Worm (Caenorhabditis elegans) whole organism, L4 larva: Measurements from ENCODE around the gene F38B6.2.
A peak's percentile ranks its signal among the peaks of the same experiment; 100 is the strongest.

Experiments used
- F26F4.8 ChIP-seq: fragments of 200-800 bp; sonication (Bioruptor generic); conservative IDR thresholded peaks from 2 replicates; pipeline ENCODE4 v1.3.6; 2022; ENCODE audit warnings: missing genetic modification characterization, missing compliant biosample characterization
- F37D6.2 ChIP-seq: sonication (generic microtip); optimal IDR thresholded peaks from 2 replicates; lab custom pipeline; 2016; ENCODE audit warnings: mild to moderate bottlenecking, missing genetic modification characterization, missing compliant biosample characterization
- F49E8.2 ChIP-seq: sonication (generic microtip); optimal IDR thresholded peaks from 2 replicates; lab custom pipeline; 2016; ENCODE audit warnings: missing compliant biosample characterization, mild to moderate bottlenecking, missing genetic modification characterization, borderline replicate concordance
- R02D3.7 ChIP-seq: fragments of 150-350 bp; sonication (generic microtip); optimal IDR thresholded peaks from 3 replicates; lab custom pipeline; 2014; ENCODE audit warnings: missing biosample characterization, missing genetic modification characterization
- T26A8.4 ChIP-seq: fragments of 200-800 bp; sonication (Bioruptor generic); IDR thresholded peaks from 2 replicates; pipeline ENCODE4 v1.3.6; 2022; ENCODE audit warnings: missing genetic modification characterization, missing compliant biosample characterization
- Y105C5A.15 ChIP-seq: fragments of 200-800 bp; sonication (Bioruptor generic); IDR thresholded peaks from 2 replicates; pipeline ENCODE4 v1.3.6; 2022; ENCODE audit warnings: missing genetic modification characterization, missing compliant biosample characterization
- aly-2 ChIP-seq: sonication (generic microtip); optimal IDR thresholded peaks from 2 replicates; lab custom pipeline; 2018; ENCODE audit warnings: missing biosample characterization, missing genetic modification characterization
- attf-4 ChIP-seq: sonication (generic microtip); optimal IDR thresholded peaks from 3 replicates; lab custom pipeline; 2017; ENCODE audit warnings: missing biosample characterization, missing genetic modification characterization
- ceh-28 ChIP-seq: fragments of 150-350 bp; optimal IDR thresholded peaks from 2 replicates; lab custom pipeline; 2014; ENCODE audit warnings: missing biosample characterization, missing genetic modification reagents, missing genetic modification characterization
- ceh-62 ChIP-seq: sonication (generic microtip); optimal IDR thresholded peaks from 2 replicates; lab custom pipeline; 2017; ENCODE audit warnings: missing biosample characterization, missing genetic modification characterization
- ces-1 ChIP-seq: fragments of 150-350 bp; sonication (generic microtip); optimal IDR thresholded peaks from 4 replicates; lab custom pipeline; 2014; ENCODE audit warnings: missing biosample characterization, missing genetic modification reagents, missing genetic modification characterization
- cey-2 ChIP-seq: sonication (generic microtip); optimal IDR thresholded peaks from 3 replicates; lab custom pipeline; 2017; ENCODE audit warnings: missing genetic modification characterization, mild to moderate bottlenecking, missing compliant biosample characterization, antibody characterized with exemption, borderline replicate concordance; ENCODE audit not compliant: insufficient read depth
- daf-19 ChIP-seq: fragments of 200-800 bp; sonication (Bioruptor generic); conservative IDR thresholded peaks from 2 replicates; pipeline ENCODE4 v1.3.6; 2022; ENCODE audit warnings: missing genetic modification characterization, missing compliant biosample characterization
- daf-8 ChIP-seq: fragments of 200-800 bp; sonication (Bioruptor generic); IDR thresholded peaks from 2 replicates; pipeline ENCODE4 v1.3.6; 2022; ENCODE audit warnings: missing genetic modification characterization, missing compliant biosample characterization
- dmd-6 ChIP-seq: fragments of 200-800 bp; sonication (Bioruptor generic); IDR thresholded peaks from 2 replicates; pipeline ENCODE4 v1.3.6; 2022; ENCODE audit warnings: missing genetic modification reagents, missing genetic modification characterization, missing compliant biosample characterization
- dmd-9 ChIP-seq: fragments of 200-800 bp; sonication (Bioruptor generic); IDR thresholded peaks from 2 replicates; pipeline ENCODE4 v1.3.6; 2022; ENCODE audit warnings: missing genetic modification reagents, missing genetic modification characterization, missing compliant biosample characterization
- dpl-1 ChIP-seq: fragments of 150-350 bp; optimal IDR thresholded peaks from 2 replicates; lab custom pipeline; 2014; ENCODE audit warnings: missing biosample characterization, missing genetic modification reagents, missing genetic modification characterization
- dve-1 ChIP-seq: sonication (generic microtip); optimal IDR thresholded peaks from 2 replicates; lab custom pipeline; 2017; ENCODE audit warnings: antibody characterized with exemption, mild to moderate bottlenecking, missing genetic modification characterization, missing compliant biosample characterization; ENCODE audit not compliant: insufficient read depth
- fkh-10 ChIP-seq: fragments of 150-350 bp; optimal IDR thresholded peaks from 2 replicates; lab custom pipeline; 2014; ENCODE audit warnings: missing biosample characterization, missing genetic modification reagents, missing genetic modification characterization
- gei-8 ChIP-seq: fragments of 200-800 bp; sonication (Bioruptor generic); optimal IDR thresholded peaks from 2 replicates; lab custom pipeline; 2018; ENCODE audit warnings: mild to moderate bottlenecking, missing genetic modification characterization, missing compliant biosample characterization
- hif-1 ChIP-seq, 2 experiments: sonication (generic microtip); optimal IDR thresholded peaks; 2 replicates each; lab custom pipeline; 2016 to 2017; ENCODE audit warnings: missing compliant biosample characterization in 2 of 2, missing genetic modification characterization in 2 of 2, missing genetic modification reagents in 2 of 2, missing genotype in 2 of 2, mild to moderate bottlenecking in 1 of 2
- hlh-30 ChIP-seq: sonication (generic microtip); optimal IDR thresholded peaks from 2 replicates; lab custom pipeline; 2017; ENCODE audit warnings: antibody characterized with exemption, mild to moderate bottlenecking, missing genetic modification characterization, missing compliant biosample characterization; ENCODE audit not compliant: insufficient read depth
- hmg-1.1 ChIP-seq: fragments of 200-800 bp; sonication (Bioruptor generic); IDR thresholded peaks from 2 replicates; pipeline ENCODE4 v1.3.6; 2022; ENCODE audit warnings: missing genetic modification reagents, missing genetic modification characterization, missing compliant biosample characterization
- lin-15B ChIP-seq: fragments of 150-350 bp; sonication (generic microtip); optimal IDR thresholded peaks from 3 replicates; lab custom pipeline; 2014; ENCODE audit warnings: missing biosample characterization, missing genetic modification characterization
- lin-29 ChIP-seq: fragments of 200-800 bp; sonication (Bioruptor generic); IDR thresholded peaks from 2 replicates; pipeline ENCODE4 v1.3.6; 2022; ENCODE audit warnings: missing genetic modification reagents, missing genetic modification characterization, missing compliant biosample characterization
- lin-39 ChIP-seq: fragments of 150-350 bp; optimal IDR thresholded peaks from 2 replicates; lab custom pipeline; 2014; ENCODE audit warnings: missing biosample characterization, missing genetic modification reagents, missing genetic modification characterization
- lir-3 ChIP-seq: sonication (generic microtip); optimal IDR thresholded peaks from 2 replicates; lab custom pipeline; 2016; ENCODE audit warnings: mild to moderate bottlenecking, missing genetic modification characterization, missing compliant biosample characterization
- mdl-1 ChIP-seq, 2 experiments: fragments of 150-350 bp in 1 of 2; sonication (generic microtip) in 1 of 2; optimal IDR thresholded peaks; 2 replicates each; lab custom pipeline; 2014 to 2017; ENCODE audit warnings: missing biosample characterization in 2 of 2, missing genetic modification characterization in 2 of 2
- mep-1 ChIP-seq: fragments of 150-350 bp; sonication (generic microtip); optimal IDR thresholded peaks from 3 replicates; lab custom pipeline; 2014; ENCODE audit warnings: missing biosample characterization, missing genetic modification characterization
- mes-2 ChIP-seq: sonication (generic microtip); optimal IDR thresholded peaks from 2 replicates; lab custom pipeline; 2016; ENCODE audit warnings: missing genotype, mild to moderate bottlenecking, missing genetic modification characterization, missing compliant biosample characterization; ENCODE audit not compliant: poor library complexity, severe bottlenecking
- mxl-2 ChIP-seq: fragments of 200-800 bp; sonication (Bioruptor generic); conservative IDR thresholded peaks from 2 replicates; pipeline ENCODE4 v1.3.6; 2022; ENCODE audit warnings: missing genetic modification reagents, missing genetic modification characterization, missing compliant biosample characterization
- mxl-3 ChIP-seq: fragments of 200-800 bp; sonication (Bioruptor generic); optimal IDR thresholded peaks from 2 replicates; lab custom pipeline; 2018; ENCODE audit warnings: mild to moderate bottlenecking, missing genetic modification characterization, missing compliant biosample characterization
- nhr-10 ChIP-seq: fragments of 150-350 bp; optimal IDR thresholded peaks from 2 replicates; lab custom pipeline; 2014; ENCODE audit warnings: missing biosample characterization, missing genetic modification characterization
- nhr-102 ChIP-seq: sonication (generic microtip); optimal IDR thresholded peaks from 2 replicates; lab custom pipeline; 2016; ENCODE audit warnings: mild to moderate bottlenecking, missing genetic modification characterization, moderate library complexity, missing compliant biosample characterization
- nhr-11 ChIP-seq: fragments of 150-350 bp; optimal IDR thresholded peaks from 2 replicates; lab custom pipeline; 2014; ENCODE audit warnings: missing biosample characterization, missing genetic modification characterization
- nhr-28 ChIP-seq: fragments of 150-350 bp; optimal IDR thresholded peaks from 2 replicates; lab custom pipeline; 2014; ENCODE audit warnings: missing biosample characterization, missing genetic modification characterization
- nhr-41 ChIP-seq: fragments of 200-800 bp; sonication (Bioruptor generic); IDR thresholded peaks from 2 replicates; pipeline ENCODE4 v1.3.6; 2022; ENCODE audit warnings: missing genetic modification reagents, missing genetic modification characterization, missing compliant biosample characterization
- sdz-12 ChIP-seq: fragments of 200-800 bp; sonication (Bioruptor generic); optimal IDR thresholded peaks from 2 replicates; lab custom pipeline; 2018; ENCODE audit warnings: mild to moderate bottlenecking, missing genetic modification characterization, missing compliant biosample characterization
- set-16 ChIP-seq: fragments of 200-800 bp; sonication (Bioruptor generic); IDR thresholded peaks from 2 replicates; pipeline ENCODE4 v1.3.6; 2022; ENCODE audit warnings: missing genetic modification reagents, missing genetic modification characterization, missing compliant biosample characterization
- spr-1 ChIP-seq: sonication (generic microtip); optimal IDR thresholded peaks from 2 replicates; lab custom pipeline; 2016; ENCODE audit warnings: mild to moderate bottlenecking, missing genetic modification characterization, missing compliant biosample characterization
- tra-1 ChIP-seq: fragments of 200-800 bp; sonication (Bioruptor generic); IDR thresholded peaks from 2 replicates; pipeline ENCODE4 v1.3.6; 2022; ENCODE audit warnings: missing genetic modification reagents, missing genetic modification characterization, missing compliant biosample characterization
- unc-39 ChIP-seq: sonication (generic microtip); optimal IDR thresholded peaks from 2 replicates; lab custom pipeline; 2017; ENCODE audit warnings: missing biosample characterization, missing genetic modification characterization
- unc-62 ChIP-seq, 3 experiments: fragments of 150-350 bp in 1 of 3; sonication (generic microtip); optimal IDR thresholded peaks in 2 of 3; peaks in 1 of 3; 1 replicate in 1 of 3; 2 replicates in 2 of 3; lab custom pipeline; 2014 to 2017; ENCODE audit warnings: missing biosample characterization in 3 of 3, missing genetic modification characterization in 3 of 3, missing genetic modification reagents in 3 of 3, missing genotype in 1 of 3
- zfp-2 ChIP-seq: sonication (generic microtip); optimal IDR thresholded peaks from 2 replicates; lab custom pipeline; 2016; ENCODE audit warnings: mild to moderate bottlenecking, missing genetic modification characterization, missing compliant biosample characterization
- zfp-3 ChIP-seq: fragments of 200-800 bp; sonication (Bioruptor generic); conservative IDR thresholded peaks from 2 replicates; pipeline ENCODE4 v1.3.6; 2022; ENCODE audit warnings: missing genetic modification reagents, missing genetic modification characterization, missing compliant biosample characterization
- ztf-7 ChIP-seq: fragments of 150-350 bp; optimal IDR thresholded peaks from 2 replicates; lab custom pipeline; 2014; ENCODE audit warnings: missing biosample characterization, missing genetic modification characterization

Gene F38B6.2

ce11 chrX:6698267-6698666 lies at the start of gene F38B6.2, which contains the start of gene F38B6.7:
Gene F38B6.2 (plus strand): TSS chrX:6698533.
Gene F38B6.7 (minus strand): TSS chrX:6698367.
- TF ChIP-seq daf-8 (GFP tag; lab: Robert Waterston, UW) (no peak), hif-1 (tag; optimal IDR thresholded peaks at IDR 0.05; lab: Kevin White, UChicago) (no peak), R02D3.7 (no peak), lir-3 (tag; lab: Kevin White, UChicago) (no peak), hmg-1.1 (GFP tag; lab: Robert Waterston, UW) (no peak), tra-1 (GFP tag; lab: Robert Waterston, UW) (no peak), attf-4 (tag; lab: Kevin White, UChicago) (no peak), F49E8.2 (no peak), lin-15B (tag; lab: Kevin White, UChicago) (no peak), ztf-7 (tag; lab: Kevin White, UChicago) (no peak), mxl-2 (no peak), mdl-1 (tag; optimal IDR thresholded peaks at IDR 0.05; lab: Kevin White, UChicago) (no peak), daf-19 (GFP tag; lab: Robert Waterston, UW) (no peak), spr-1 (no peak), ceh-62 (no peak)

ce11 chrX:6649573-6649972 lies 48.8 kb upstream of the F38B6.2 start:
- no peak for TF ChIP-seq attf-4 (tag; lab: Kevin White, UChicago)
- TF ChIP-seq gei-8 (GFP tag; lab: Kevin White, UChicago), result no peak
- TF ChIP-seq sdz-12 (GFP tag; lab: Kevin White, UChicago), result no peak
- no peak for TF ChIP-seq nhr-102 (tag; lab: Kevin White, UChicago)
- no peak for TF ChIP-seq T26A8.4 (GFP tag; lab: Robert Waterston, UW)
- TF ChIP-seq mxl-2, result no peak
- no peak for TF ChIP-seq mdl-1 (tag; optimal IDR thresholded peaks at IDR 0.05; lab: Kevin White, UChicago)
- no peak for TF ChIP-seq tra-1 (GFP tag; lab: Robert Waterston, UW)
- TF ChIP-seq cey-2 (tag; lab: Kevin White, UChicago), result no peak
- no peak for TF ChIP-seq aly-2 (tag; lab: Kevin White, UChicago)
- TF ChIP-seq F37D6.2 (tag; lab: Kevin White, UChicago), result no peak
- TF ChIP-seq mxl-3, result peak; percentile 76
- TF ChIP-seq mep-1 (tag; lab: Kevin White, UChicago), result no peak
- TF ChIP-seq daf-8 (GFP tag; lab: Robert Waterston, UW), result no peak
- TF ChIP-seq hif-1 (tag; optimal IDR thresholded peaks at IDR 0.05; lab: Kevin White, UChicago), result no peak
- TF ChIP-seq lin-39 (tag; lab: Kevin White, UChicago), result no peak
- peak; percentile 4 for TF ChIP-seq nhr-28 (tag; lab: Kevin White, UChicago)
- no peak for TF ChIP-seq set-16
- no peak for TF ChIP-seq dmd-6 (GFP tag; lab: Robert Waterston, UW)
- no peak for TF ChIP-seq lin-29 (GFP tag; lab: Robert Waterston, UW)
- TF ChIP-seq hlh-30 (tag; lab: Kevin White, UChicago), result peak; percentile 20
- no peak for TF ChIP-seq unc-39 (tag; lab: Kevin White, UChicago)

- TF ChIP-seq unc-62 (GFP tag; optimal IDR thresholded peaks at IDR 0.05 in 1 of 2; lab: Kevin White, UChicago) (peak in 1 of 2 experiments; percentile 80), unc-62 (tag; optimal IDR thresholded peaks at IDR 0.05; lab: Kevin White, UChicago) (no peak), mxl-2 (no peak), zfp-2 (tag; lab: Kevin White, UChicago) (no peak), mdl-1 (tag; optimal IDR thresholded peaks at IDR 0.05; lab: Kevin White, UChicago) (peak in 1 of 2 experiments; percentile 38), lin-15B (tag; lab: Kevin White, UChicago) (no peak), F26F4.8 (no peak), dpl-1 (GFP tag; lab: Kevin White, UChicago) (no peak), nhr-10 (no peak), nhr-41 (GFP tag; lab: Robert Waterston, UW) (no peak), hlh-30 (tag; lab: Kevin White, UChicago) (peak; percentile 17), fkh-10 (GFP tag; lab: Kevin White, UChicago) (no peak), zfp-3 (GFP tag; lab: Robert Waterston, UW) (no peak), ces-1 (GFP tag; lab: Kevin White, UChicago) (no peak), dve-1 (peak; percentile 34), Y105C5A.15 (GFP tag; lab: Robert Waterston, UW) (no peak), dmd-9 (GFP tag; lab: Robert Waterston, UW) (no peak), ceh-28 (no peak), nhr-11 (tag; lab: Kevin White, UChicago) (no peak), gei-8 (GFP tag; lab: Kevin White, UChicago) (no peak), mes-2 (tag; lab: Kevin White, UChicago) (no peak), set-16 (no peak)
Measured at ce11 chrX:6653173-6653572, 45.2 kb upstream of the F38B6.2 start.
